Worm (Caenorhabditis elegans): ENCODE results near the gene cutl-3.

- TF ChIP-seq pha-4 (tag; optimal IDR thresholded peaks at IDR 0.05): no peak
- no peak for TF ChIP-seq ceh-19 (GFP tag; optimal IDR thresholded peaks at IDR 0.05)
- no peak for TF ChIP-seq hlh-6 (tag; optimal IDR thresholded peaks at IDR 0.05)
- no peak for TF ChIP-seq sox-4 (tag; optimal IDR thresholded peaks at IDR 0.05)
- TF ChIP-seq T23F11.4 (GFP tag; optimal IDR thresholded peaks at IDR 0.05): no peak
- no peak for TF ChIP-seq nhr-11 (tag; optimal IDR thresholded peaks at IDR 0.05)
- TF ChIP-seq pqm-1 (tag; optimal IDR thresholded peaks at IDR 0.05): no peak
- no peak for TF ChIP-seq pag-3 (tag; optimal IDR thresholded peaks at IDR 0.05; ENCODE audit: borderline replicate concordance)
- no peak for TF ChIP-seq elt-2 (tag; optimal IDR thresholded peaks at IDR 0.05)
- TF ChIP-seq ama-1 (optimal IDR thresholded peaks at IDR 0.05): no peak
- TF ChIP-seq tbx-2 (tag; optimal IDR thresholded peaks at IDR 0.05): no peak
- TF ChIP-seq fkh-6 (tag; optimal IDR thresholded peaks at IDR 0.05): no peak
- TF ChIP-seq F13H6.1 (tag; optimal IDR thresholded peaks at IDR 0.05): no peak
Observed at ce11 chrX:15042549-15042948, 43.5 kb upstream of the cutl-3 start.
